Fruit fly (Drosophila melanogaster) S2 (cell line): ENCODE data around the gene borr.

Experiments
- CG8478 ChIP-seq: fragments of >200 bp; optimal IDR thresholded peaks from 2 replicates; lab custom pipeline; 2018
- CTCF ChIP-seq, 2 experiments: fragments of >200 bp; optimal IDR thresholded peaks; 2 replicates each; lab custom pipeline; 2018

Gene borr

DNA sequence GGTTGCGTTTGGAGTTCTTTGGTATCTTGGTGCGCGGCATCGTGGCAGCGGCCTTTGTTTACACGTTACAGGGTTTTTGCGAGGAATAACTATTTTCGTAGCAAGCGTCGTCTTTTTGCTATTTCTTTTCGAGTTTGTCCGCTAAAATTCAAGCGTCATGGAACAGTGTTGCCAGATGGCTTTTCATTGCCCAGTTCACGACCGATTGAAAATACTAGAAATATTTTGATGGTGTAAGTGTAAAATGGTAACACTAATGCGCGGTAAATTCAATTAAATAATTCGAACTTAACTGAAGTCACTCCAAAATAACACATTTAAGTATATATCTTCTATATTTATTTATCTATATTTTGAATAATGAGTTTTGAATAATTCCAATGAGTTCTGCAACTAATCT, at the start of gene borr:
Gene borr (minus strand): TSS at position 172 of the 400 bp plus-strand sequence.
- TF ChIP-seq CTCF (optimal IDR thresholded peaks at IDR 0.05; lab: Kevin White, UChicago) (no peak), CG8478 (lab: Kevin White, UChicago) (no peak)

DNA sequence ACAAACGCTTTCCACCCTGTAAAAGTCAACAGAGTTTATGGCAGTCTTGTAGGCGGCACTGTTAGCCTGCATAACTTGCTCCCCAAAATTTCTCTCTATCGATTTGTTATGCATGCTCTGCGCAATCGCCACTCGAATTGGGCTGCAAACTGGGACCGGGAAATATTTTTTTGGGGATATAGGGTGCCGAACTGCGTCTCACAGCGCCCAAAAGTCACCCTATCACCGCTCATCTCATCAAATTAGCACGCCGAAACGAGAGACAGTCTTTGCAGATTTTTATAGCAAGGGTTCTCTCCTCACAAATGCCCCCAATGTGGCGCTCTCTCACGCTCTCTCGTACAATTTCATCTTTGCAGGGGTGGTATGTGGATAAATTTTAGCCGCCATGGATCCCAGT, 19.2 kb upstream of the borr start:
- no peak for TF ChIP-seq CG8478 (lab: Kevin White, UChicago)
- TF ChIP-seq CTCF (optimal IDR thresholded peaks at IDR 0.05; lab: Kevin White, UChicago) = no peak

- no peak for TF ChIP-seq CG8478 (lab: Kevin White, UChicago)
Observed at dm6 chr2L:9266060-9266459, 13.1 kb upstream of the borr start.

dm6 chr2L:9256316-9256715, 3.4 kb upstream of the borr start, which contains the start of gene Ggamma30A:
Gene Ggamma30A, plus strand, starts transcription at chr2L:9256563.
- TF ChIP-seq CG8478 (lab: Kevin White, UChicago) = no peak
- TF ChIP-seq CTCF (optimal IDR thresholded peaks at IDR 0.05; lab: Kevin White, UChicago) = no peak

DNA sequence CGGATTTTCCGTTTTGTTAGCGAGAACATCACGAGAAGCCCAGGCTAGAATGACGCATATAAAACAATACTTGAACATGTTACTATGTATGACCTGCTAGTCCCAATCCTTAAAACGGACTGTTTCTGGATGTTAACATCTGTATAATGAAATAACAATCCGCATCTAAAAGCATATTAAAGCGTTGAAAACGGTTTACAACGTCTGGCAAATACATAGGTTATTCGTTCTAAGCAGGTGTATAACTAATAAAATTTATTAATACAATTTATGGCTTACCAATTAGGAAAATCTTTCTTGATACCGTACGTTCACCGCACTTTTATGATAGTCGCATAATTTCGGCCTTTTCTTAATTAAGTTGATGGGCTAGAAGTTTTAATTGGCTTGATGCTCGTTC, 1.8 kb upstream of the borr start, which contains the start of gene lectin-30A:
Gene lectin-30A (minus strand): TSS at position 101 of the 400 bp plus-strand sequence.
- no peak for TF ChIP-seq CG8478 (lab: Kevin White, UChicago)
- no peak for TF ChIP-seq CTCF (optimal IDR thresholded peaks at IDR 0.05; lab: Kevin White, UChicago)

DNA sequence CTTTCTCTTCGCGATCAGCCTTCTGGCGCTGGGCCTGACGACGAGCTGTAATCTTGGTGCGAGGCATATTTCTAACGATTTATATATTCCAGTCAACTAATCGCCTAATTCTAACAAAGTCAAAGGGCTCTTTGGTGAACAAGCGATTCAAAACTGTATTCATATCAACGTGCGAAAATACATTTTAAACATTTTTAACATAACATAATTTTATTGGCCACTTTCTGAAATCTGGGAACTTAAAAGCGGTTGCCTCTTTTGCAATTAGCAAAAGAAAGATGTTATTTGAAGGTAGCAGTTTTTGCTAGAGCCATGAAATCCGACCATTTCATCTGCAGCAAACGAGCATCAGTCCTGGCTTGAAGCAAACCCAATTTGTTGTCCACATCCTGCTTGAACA, 2.0 kb downstream of the borr start, which contains the start of gene aust:
Gene aust (minus strand): TSS at position 101 of the 400 bp plus-strand sequence.
- no peak for TF ChIP-seq CG8478 (lab: Kevin White, UChicago)

DNA sequence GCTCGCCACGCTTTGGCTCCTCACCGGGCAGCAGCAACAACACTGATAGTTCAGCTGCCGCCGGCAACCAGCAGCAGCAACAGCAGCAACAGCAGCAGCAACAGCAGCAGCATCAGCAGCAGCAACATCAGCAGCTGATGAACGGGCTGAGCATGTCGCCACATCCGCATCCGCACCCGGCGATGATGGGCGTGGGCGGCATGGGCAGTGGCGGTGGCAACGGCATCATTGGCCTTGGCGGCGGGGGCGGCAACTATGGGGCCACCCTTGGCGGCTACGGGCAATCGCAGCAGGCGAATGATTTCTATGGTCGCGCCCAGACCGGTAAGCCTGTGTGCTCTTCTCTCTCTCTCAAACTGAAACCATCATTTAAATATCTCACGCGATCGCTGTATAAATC, 8.7 kb downstream of the borr start:
- no peak for TF ChIP-seq CG8478 (lab: Kevin White, UChicago)
- TF ChIP-seq CTCF (optimal IDR thresholded peaks at IDR 0.05; lab: Kevin White, UChicago) = no peak

- TF ChIP-seq CTCF (optimal IDR thresholded peaks at IDR 0.05; lab: Kevin White, UChicago) = no peak
- no peak for TF ChIP-seq CG8478 (lab: Kevin White, UChicago)
Observed at dm6 chr2L:9237212-9238031, 15.5 kb downstream of the borr start.

DNA sequence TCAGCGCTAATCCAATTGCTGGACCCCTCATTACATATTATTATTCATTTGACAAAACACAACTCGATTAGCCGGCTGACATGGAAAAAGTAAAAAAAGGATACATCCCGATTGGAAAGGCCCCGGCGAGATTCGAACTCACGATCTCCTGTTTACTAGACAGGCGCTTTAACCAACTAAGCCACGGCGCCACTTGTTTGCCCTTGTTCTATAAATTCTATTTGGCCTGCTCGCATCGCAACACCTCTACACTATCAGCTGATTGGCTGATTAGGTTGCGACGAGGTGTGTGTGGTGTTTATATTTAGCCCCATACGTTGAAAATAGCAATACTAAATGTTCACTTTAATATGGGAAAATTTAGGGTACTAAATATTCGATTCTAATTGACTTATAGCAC, 16.5 kb downstream of the borr start:
- TF ChIP-seq CTCF (optimal IDR thresholded peaks at IDR 0.05; lab: Kevin White, UChicago) = no peak

- no peak for TF ChIP-seq CTCF (optimal IDR thresholded peaks at IDR 0.05; lab: Kevin White, UChicago)
- TF ChIP-seq CG8478 (lab: Kevin White, UChicago) = no peak
Observed at dm6 chr2L:9235556-9236001, 17.3 kb downstream of the borr start.

dm6 chr2L:9234104-9234503, 18.8 kb downstream of the borr start:
- TF ChIP-seq CTCF (optimal IDR thresholded peaks at IDR 0.05; lab: Kevin White, UChicago) (no peak), CG8478 (lab: Kevin White, UChicago) (no peak)

- no peak for TF ChIP-seq CG8478 (lab: Kevin White, UChicago)
- TF ChIP-seq CTCF (optimal IDR thresholded peaks at IDR 0.05; lab: Kevin White, UChicago) = no peak
Observed at dm6 chr2L:9231760-9232431, 21.0 kb downstream of the borr start.

dm6 chr2L:9229694-9230093, 23.2 kb downstream of the borr start:
- TF ChIP-seq CG8478 (lab: Kevin White, UChicago) = no peak
- TF ChIP-seq CTCF (optimal IDR thresholded peaks at IDR 0.05; lab: Kevin White, UChicago) = no peak

- TF ChIP-seq CG8478 (lab: Kevin White, UChicago) = no peak
- no peak for TF ChIP-seq CTCF (optimal IDR thresholded peaks at IDR 0.05; lab: Kevin White, UChicago)
Observed at dm6 chr2L:9225378-9225777, 27.5 kb downstream of the borr start.

- TF ChIP-seq CG8478 (lab: Kevin White, UChicago) = no peak
Observed at dm6 chr2L:9224364-9225019, 28.4 kb downstream of the borr start.
